Worm (Caenorhabditis elegans) whole organism, L4 larva: ENCODE results near the gene Y116A8C.25.
"Not testable (repeated sequence)": the region's sequence is repeated elsewhere in the genome, so short reads cannot be mapped to it uniquely, and the experiment has no call there.

Source experiments
- attf-4 ChIP-seq: sonication (generic microtip); optimal IDR thresholded peaks from 3 replicates; lab custom pipeline; 2017; ENCODE audit warnings: missing biosample characterization, missing genetic modification characterization
- ceh-20 ChIP-seq: fragments of 200-800 bp; sonication (Bioruptor generic); IDR thresholded peaks from 2 replicates; pipeline ENCODE4 v1.3.6; 2022; ENCODE audit warnings: missing genetic modification reagents, missing genetic modification characterization, missing compliant biosample characterization
- lin-13 ChIP-seq: fragments of 150-350 bp; optimal IDR thresholded peaks from 2 replicates; lab custom pipeline; 2014; ENCODE audit warnings: missing biosample characterization, missing genetic modification reagents, missing genetic modification characterization
- nhr-237 ChIP-seq: sonication (generic microtip); optimal IDR thresholded peaks from 2 replicates; lab custom pipeline; 2017; ENCODE audit warnings: missing biosample characterization, missing genetic modification characterization
- pha-4 ChIP-seq, 2 experiments: fragments of 150-350 bp in 1 of 2; fragments of 200-800 bp in 1 of 2; sonication (Bioruptor generic) in 1 of 2; IDR thresholded peaks in 1 of 2; optimal IDR thresholded peaks in 1 of 2; 2 replicates each; pipeline versions ENCODE4 v1.3.6 to Lab custom; 2014 to 2022; ENCODE audit warnings: missing genetic modification characterization in 2 of 2, missing genetic modification reagents in 2 of 2, missing biosample characterization in 1 of 2, missing compliant biosample characterization in 1 of 2

- TF ChIP-seq nhr-237 (tag; lab: Kevin White, UChicago); ceh-20; pha-4 (GFP tag; IDR thresholded peaks at IDR 0.05; lab: Robert Waterston, UW); pha-4 (tag; optimal IDR thresholded peaks at IDR 0.05; lab: Kevin White, UChicago); lin-13 (GFP tag; lab: Kevin White, UChicago); attf-4: not testable (repeated sequence)
These were observed 48.7 kb upstream of the Y116A8C.25 start for ce11 chrIV:17127224-17127623.
